Worm (Caenorhabditis elegans) whole organism, young adult: ENCODE results near the gene C30G7.5.

Source experiments
- B0019.2 ChIP-seq: fragments of 200-800 bp; sonication (Bioruptor generic); conservative IDR thresholded peaks from 2 replicates; pipeline ENCODE4 v1.3.6; 2022; ENCODE audit warnings: missing genetic modification reagents, missing genetic modification characterization, missing compliant biosample characterization
- D2030.7 ChIP-seq: fragments of 200-800 bp; sonication (Bioruptor generic); IDR thresholded peaks from 2 replicates; pipeline ENCODE4 v1.3.6; 2022; ENCODE audit warnings: missing genetic modification reagents, missing genetic modification characterization, missing compliant biosample characterization
- F33H1.4 ChIP-seq: fragments of 200-800 bp; sonication (Bioruptor generic); IDR thresholded peaks from 2 replicates; pipeline ENCODE4 v1.3.6; 2022; ENCODE audit warnings: missing genetic modification reagents, missing genetic modification characterization, missing compliant biosample characterization
- F55B11.4 ChIP-seq: sonication (generic microtip); optimal IDR thresholded peaks from 2 replicates; lab custom pipeline; 2016; ENCODE audit warnings: missing compliant biosample characterization, missing genetic modification characterization, borderline replicate concordance; ENCODE audit not compliant: insufficient read depth
- Y53F4B.3 ChIP-seq: fragments of 200-800 bp; sonication (Bioruptor generic); IDR thresholded peaks from 2 replicates; pipeline ENCODE4 v1.3.6; 2022; ENCODE audit warnings: missing genetic modification reagents, missing genetic modification characterization, missing compliant biosample characterization
- Y56A3A.18 ChIP-seq: fragments of 200-800 bp; sonication (Bioruptor generic); IDR thresholded peaks from 2 replicates; pipeline ENCODE4 v1.3.6; 2022; ENCODE audit warnings: missing genetic modification reagents, missing genetic modification characterization, missing compliant biosample characterization
- akir-1 ChIP-seq: fragments of 200-800 bp; sonication (Bioruptor generic); optimal IDR thresholded peaks from 2 replicates; lab custom pipeline; 2018; ENCODE audit warnings: mild to moderate bottlenecking, missing genetic modification characterization, moderate library complexity, missing compliant biosample characterization
- ama-1 ChIP-seq, 3 experiments: fragments of 150-350 bp in 1 of 3; sonication (generic microtip) in 2 of 3; optimal IDR thresholded peaks; 2 replicates each; lab custom pipeline; 2014 to 2018; ENCODE audit warnings: missing biosample characterization in 2 of 3, missing genetic modification characterization in 2 of 3, missing genetic modification reagents in 2 of 3
- aptf-2 ChIP-seq: fragments of 200-800 bp; sonication (Bioruptor generic); conservative IDR thresholded peaks from 2 replicates; pipeline ENCODE4 v1.3.6; 2022; ENCODE audit warnings: missing genetic modification reagents, missing genetic modification characterization, missing compliant biosample characterization
- aptf-3 ChIP-seq: fragments of 200-800 bp; sonication (Bioruptor generic); IDR thresholded peaks from 2 replicates; pipeline ENCODE4 v1.3.6; 2022; ENCODE audit warnings: missing genetic modification characterization, missing compliant biosample characterization
- attf-5 ChIP-seq: fragments of 200-800 bp; sonication (Bioruptor generic); optimal IDR thresholded peaks from 2 replicates; lab custom pipeline; 2018; ENCODE audit warnings: mild to moderate bottlenecking, missing genetic modification characterization, missing compliant biosample characterization
- attf-6 ChIP-seq: fragments of 200-800 bp; sonication (Bioruptor generic); IDR thresholded peaks from 2 replicates; pipeline ENCODE4 v1.3.6; 2022; ENCODE audit warnings: missing genetic modification reagents, missing genetic modification characterization, missing compliant biosample characterization
- ccch-3 ChIP-seq: fragments of 200-800 bp; sonication (Bioruptor generic); optimal IDR thresholded peaks from 2 replicates; lab custom pipeline; 2018; ENCODE audit warnings: mild to moderate bottlenecking, missing genetic modification characterization, missing compliant biosample characterization
- cebp-1 ChIP-seq, 2 experiments: fragments of 200-800 bp in 1 of 2; sonication (Bioruptor generic) in 1 of 2; sonication (generic microtip) in 1 of 2; IDR thresholded peaks in 1 of 2; optimal IDR thresholded peaks in 1 of 2; 2 replicates each; pipeline versions ENCODE4 v1.3.6 to Lab custom; 2017 to 2022; ENCODE audit warnings: missing compliant biosample characterization in 2 of 2, missing genetic modification characterization in 2 of 2, mild to moderate bottlenecking in 1 of 2, missing genetic modification reagents in 1 of 2, moderate library complexity in 1 of 2
- cebp-2 ChIP-seq: fragments of 200-800 bp; sonication (Bioruptor generic); IDR thresholded peaks from 2 replicates; pipeline ENCODE4 v1.3.6; 2022; ENCODE audit warnings: missing genetic modification characterization, missing compliant biosample characterization
- ceh-100 ChIP-seq: fragments of 200-800 bp; sonication (Bioruptor generic); IDR thresholded peaks from 2 replicates; pipeline ENCODE4 v1.3.6; 2022; ENCODE audit warnings: missing genetic modification reagents, missing genetic modification characterization, missing compliant biosample characterization
- ceh-40 ChIP-seq: fragments of 200-800 bp; sonication (Bioruptor generic); IDR thresholded peaks from 2 replicates; pipeline ENCODE4 v1.3.6; 2022; ENCODE audit warnings: missing genetic modification characterization, missing compliant biosample characterization
- chd-7 ChIP-seq: sonication (generic microtip); optimal IDR thresholded peaks from 2 replicates; lab custom pipeline; 2016; ENCODE audit warnings: mild to moderate bottlenecking, missing genetic modification characterization, moderate library complexity, missing compliant biosample characterization
- egl-44 ChIP-seq: fragments of 200-800 bp; sonication (Bioruptor generic); IDR thresholded peaks from 2 replicates; pipeline ENCODE4 v1.3.6; 2022; ENCODE audit warnings: missing genetic modification reagents, missing genetic modification characterization, missing compliant biosample characterization
- egrh-3 ChIP-seq: fragments of 200-800 bp; sonication (Bioruptor generic); IDR thresholded peaks from 2 replicates; pipeline ENCODE4 v1.3.6; 2022; ENCODE audit warnings: missing genetic modification reagents, missing genetic modification characterization, missing compliant biosample characterization
- ekl-4 ChIP-seq: fragments of 200-800 bp; sonication (Bioruptor generic); IDR thresholded peaks from 2 replicates; pipeline ENCODE4 v1.3.6; 2022; ENCODE audit warnings: missing genetic modification reagents, missing genetic modification characterization, missing compliant biosample characterization
- ets-4 ChIP-seq: fragments of 200-800 bp; sonication (Bioruptor generic); optimal IDR thresholded peaks from 2 replicates; lab custom pipeline; 2018; ENCODE audit warnings: mild to moderate bottlenecking, missing genetic modification characterization, missing compliant biosample characterization
- gei-17 ChIP-seq: fragments of 200-800 bp; sonication (Bioruptor generic); optimal IDR thresholded peaks from 2 replicates; lab custom pipeline; 2018; ENCODE audit warnings: mild to moderate bottlenecking, missing genetic modification characterization, missing compliant biosample characterization
- hlh-26 ChIP-seq: fragments of 200-800 bp; sonication (Bioruptor generic); conservative IDR thresholded peaks from 2 replicates; pipeline ENCODE4 v1.3.6; 2022; ENCODE audit warnings: missing genetic modification reagents, missing genetic modification characterization, missing compliant biosample characterization
- hrde-1 ChIP-seq: sonication (generic microtip); optimal IDR thresholded peaks from 2 replicates; lab custom pipeline; 2016; ENCODE audit warnings: missing genetic modification characterization, mild to moderate bottlenecking, missing compliant biosample characterization, moderate library complexity, missing genotype, missing genetic modification reagents, borderline replicate concordance
- hsf-1 ChIP-seq: fragments of 200-800 bp; sonication (Bioruptor generic); IDR thresholded peaks from 2 replicates; pipeline ENCODE4 v1.3.6; 2022; ENCODE audit warnings: missing genetic modification reagents, missing genetic modification characterization, missing compliant biosample characterization
- let-607 ChIP-seq, 2 experiments: fragments of 200-800 bp in 1 of 2; sonication (Bioruptor generic) in 1 of 2; sonication (generic microtip) in 1 of 2; optimal IDR thresholded peaks; 2 replicates each; lab custom pipeline; 2016 to 2018; ENCODE audit warnings: mild to moderate bottlenecking in 2 of 2, missing compliant biosample characterization in 2 of 2, missing genetic modification characterization in 2 of 2, moderate library complexity in 2 of 2, missing genotype in 1 of 2
- lin-26 ChIP-seq: fragments of 200-800 bp; sonication (Bioruptor generic); IDR thresholded peaks from 2 replicates; pipeline ENCODE4 v1.3.6; 2022; ENCODE audit warnings: missing genetic modification reagents, missing genetic modification characterization, missing compliant biosample characterization
- lir-1 ChIP-seq: fragments of 200-800 bp; sonication (Bioruptor generic); conservative IDR thresholded peaks from 2 replicates; pipeline ENCODE4 v1.3.6; 2022; ENCODE audit warnings: missing genetic modification reagents, missing genetic modification characterization, missing compliant biosample characterization
- mes-4 ChIP-seq: sonication (generic microtip); optimal IDR thresholded peaks from 2 replicates; lab custom pipeline; 2016; ENCODE audit warnings: missing genotype, missing genetic modification characterization, missing compliant biosample characterization
- mxl-1 ChIP-seq: sonication (generic microtip); optimal IDR thresholded peaks from 2 replicates; lab custom pipeline; 2016; ENCODE audit warnings: missing genetic modification characterization, missing compliant biosample characterization
- nfya-2 ChIP-seq: fragments of 200-800 bp; sonication (Bioruptor generic); IDR thresholded peaks from 2 replicates; pipeline ENCODE4 v1.3.6; 2022; ENCODE audit warnings: missing genetic modification reagents, missing genetic modification characterization, missing compliant biosample characterization
- nhr-27 ChIP-seq: fragments of 200-800 bp; sonication (Bioruptor generic); optimal IDR thresholded peaks from 2 replicates; lab custom pipeline; 2018; ENCODE audit warnings: mild to moderate bottlenecking, missing genetic modification characterization, moderate library complexity, missing compliant biosample characterization
- pha-4 ChIP-seq: fragments of 150-350 bp; sonication (generic microtip); optimal IDR thresholded peaks from 2 replicates; lab custom pipeline; 2014; ENCODE audit warnings: missing biosample characterization, missing genetic modification reagents, missing genetic modification characterization
- repo-1 ChIP-seq: sonication (generic microtip); optimal IDR thresholded peaks from 2 replicates; lab custom pipeline; 2017; ENCODE audit warnings: mild to moderate bottlenecking, missing genetic modification characterization, missing compliant biosample characterization
- sea-2 ChIP-seq: fragments of 200-800 bp; sonication (Bioruptor generic); IDR thresholded peaks from 2 replicates; pipeline ENCODE4 v1.3.6; 2022; ENCODE audit warnings: missing genetic modification characterization, missing compliant biosample characterization
- zim-3 ChIP-seq: sonication (generic microtip); optimal IDR thresholded peaks from 2 replicates; lab custom pipeline; 2017; ENCODE audit warnings: mild to moderate bottlenecking, missing genetic modification characterization, moderate library complexity, missing compliant biosample characterization
- ztf-22 ChIP-seq: fragments of 200-800 bp; sonication (Bioruptor generic); optimal IDR thresholded peaks from 2 replicates; lab custom pipeline; 2018; ENCODE audit warnings: mild to moderate bottlenecking, missing genetic modification characterization, moderate library complexity, missing compliant biosample characterization

The C30G7.5 gene

DNA sequence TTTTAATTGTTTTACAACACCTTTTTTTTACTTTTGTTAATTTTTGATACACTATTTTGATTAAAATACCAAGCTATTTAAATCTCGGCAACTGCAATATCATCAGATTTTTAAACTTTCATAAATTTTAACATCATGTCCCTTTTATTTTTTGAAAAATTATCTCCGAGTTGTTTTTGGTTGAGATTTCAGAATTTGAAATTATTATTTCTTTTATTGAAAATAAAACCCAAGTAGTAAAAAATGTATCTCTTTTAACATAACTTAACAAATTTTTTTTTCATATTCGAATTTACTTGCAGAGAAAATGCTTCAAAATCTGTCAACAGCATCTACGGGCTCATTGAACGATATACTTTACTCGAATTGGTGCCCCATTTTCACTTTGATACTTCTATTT lies 38.9 kb downstream of the C30G7.5 start, which contains the start of gene H12D21.11:
H12D21.11 (plus strand) TSS at position 301 of the 400 bp plus-strand sequence.
- TF ChIP-seq aptf-3 (GFP tag; lab: Robert Waterston, UW) (no peak), gei-17 (GFP tag; lab: Kevin White, UChicago) (no peak), ztf-22 (GFP tag; lab: Kevin White, UChicago) (no peak), let-607 (tag; optimal IDR thresholded peaks at IDR 0.05; lab: Kevin White, UChicago) (no peak), egrh-3 (no peak), mxl-1 (tag; lab: Kevin White, UChicago) (no peak), F55B11.4 (no peak), F33H1.4 (no peak), hrde-1 (tag; lab: Kevin White, UChicago) (no peak), pha-4 (no peak), lin-26 (no peak), attf-5 (GFP tag; lab: Kevin White, UChicago) (no peak), repo-1 (no peak), hsf-1 (GFP tag; lab: Robert Waterston, UW) (no peak), sea-2 (GFP tag; lab: Robert Waterston, UW) (no peak), ceh-100 (no peak), nhr-27 (tag; lab: Kevin White, UChicago) (no peak), attf-6 (GFP tag; lab: Robert Waterston, UW) (no peak), ama-1 (optimal IDR thresholded peaks at IDR 0.05; lab: Kevin White, UChicago) (no peak), ama-1 (GFP tag; optimal IDR thresholded peaks at IDR 0.05; lab: Kevin White, UChicago) (no peak)

DNA sequence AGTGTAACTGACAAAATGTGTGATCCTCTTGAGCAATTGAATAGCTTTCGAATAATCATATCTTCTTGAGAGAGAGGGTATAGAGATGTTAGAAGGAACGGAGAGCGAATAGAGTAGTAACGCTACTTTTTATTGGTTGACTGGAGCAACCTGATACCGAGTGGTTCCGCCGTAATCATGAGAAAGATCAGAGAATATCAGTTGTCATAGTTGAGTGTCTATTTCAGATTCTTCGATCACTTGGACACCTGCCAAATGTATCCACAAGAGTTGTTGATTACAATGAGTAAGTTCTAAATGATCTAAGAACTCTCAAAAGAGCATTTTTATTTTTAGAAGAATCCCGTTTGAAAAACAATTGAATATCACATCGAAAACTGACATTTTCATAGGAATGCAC lies 43.8 kb downstream of the C30G7.5 start:
- TF ChIP-seq ceh-40 (no peak), cebp-2 (GFP tag; lab: Robert Waterston, UW) (no peak)

DNA sequence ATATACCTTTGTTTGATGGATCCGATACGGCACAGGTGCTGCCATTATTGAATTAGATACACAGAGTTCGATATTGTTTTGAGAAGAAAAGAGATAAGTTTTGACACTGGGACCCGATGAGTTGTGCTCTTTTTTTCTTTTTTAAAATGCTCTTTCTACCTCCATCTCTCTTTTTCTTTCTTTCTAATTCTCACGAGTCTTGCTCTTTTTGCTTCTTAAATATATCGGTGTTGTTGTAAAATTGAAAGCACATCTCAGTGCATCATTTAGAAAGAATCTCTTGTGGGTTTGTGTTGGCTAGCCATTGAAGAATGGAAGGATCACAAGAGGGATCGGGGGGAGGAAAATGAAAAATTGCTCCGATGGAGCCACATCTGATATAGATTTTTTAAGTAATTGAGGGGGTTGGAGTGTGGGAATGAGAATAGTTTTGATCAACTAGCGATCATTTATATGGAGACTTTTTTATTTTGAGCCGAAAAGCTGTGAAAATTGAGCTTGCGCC lies 45.1 kb downstream of the C30G7.5 start, which contains the start of gene H12D21.9:
H12D21.9 (minus strand) TSS at position 148 of the 505 bp plus-strand sequence.
- TF ChIP-seq ztf-22 (GFP tag; lab: Kevin White, UChicago), result no peak
- TF ChIP-seq B0019.2 (GFP tag; lab: Robert Waterston, UW), result no peak
- TF ChIP-seq aptf-2 (GFP tag; lab: Robert Waterston, UW), result no peak
- TF ChIP-seq sea-2 (GFP tag; lab: Robert Waterston, UW), result no peak
- no peak for TF ChIP-seq nfya-2 (GFP tag; lab: Robert Waterston, UW)

DNA sequence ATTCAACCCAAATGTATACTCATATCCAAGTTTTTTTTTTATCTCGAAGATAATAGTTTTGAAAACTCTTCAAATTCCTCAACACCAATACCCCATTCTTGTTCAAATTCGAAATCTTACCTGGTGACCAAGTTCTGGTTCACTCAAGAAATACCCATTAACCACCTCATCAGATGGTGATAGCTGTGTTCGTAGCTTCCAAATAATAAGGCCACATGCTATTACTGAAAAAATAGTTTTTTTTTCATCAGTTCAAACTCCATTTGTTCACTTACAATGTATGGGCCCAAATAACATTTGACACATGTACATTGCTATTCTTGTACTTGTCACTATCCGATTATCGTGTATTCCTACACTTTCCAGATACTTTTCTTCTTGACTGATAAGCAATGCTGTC lies 47.1 kb downstream of the C30G7.5 start:
- no peak for TF ChIP-seq Y53F4B.3 (GFP tag; lab: Robert Waterston, UW)
- TF ChIP-seq chd-7 (tag; lab: Kevin White, UChicago), result no peak
- no peak for TF ChIP-seq ets-4 (GFP tag; lab: Kevin White, UChicago)
- TF ChIP-seq ccch-3 (GFP tag; lab: Kevin White, UChicago), result no peak
- no peak for TF ChIP-seq akir-1 (GFP tag; lab: Kevin White, UChicago)
- no peak for TF ChIP-seq hrde-1 (tag; lab: Kevin White, UChicago)
- TF ChIP-seq lir-1 (GFP tag; lab: Robert Waterston, UW), result no peak
- TF ChIP-seq zim-3 (tag; lab: Kevin White, UChicago), result no peak
- TF ChIP-seq D2030.7, result no peak
- TF ChIP-seq ekl-4 (GFP tag; lab: Robert Waterston, UW), result no peak
- no peak for TF ChIP-seq Y56A3A.18
- no peak for TF ChIP-seq egl-44 (GFP tag; lab: Robert Waterston, UW)
- no peak for TF ChIP-seq hlh-26 (GFP tag; lab: Robert Waterston, UW)
- TF ChIP-seq cebp-1 (GFP tag; IDR thresholded peaks at IDR 0.05; lab: Robert Waterston, UW), result no peak
- no peak for TF ChIP-seq cebp-1 (tag; optimal IDR thresholded peaks at IDR 0.05; lab: Kevin White, UChicago)
- no peak for TF ChIP-seq mes-4
- no peak for TF ChIP-seq attf-5 (GFP tag; lab: Kevin White, UChicago)
